Worm (Caenorhabditis elegans) whole organism, mixed stage, embryonic: ENCODE measurements around the gene spin-2.

ENCODE experiments used
- bed-3 ChIP-seq: fragments of 200-800 bp; sonication (Bioruptor generic); optimal IDR thresholded peaks from 3 replicates; lab custom pipeline; 2018; ENCODE audit warnings: mild to moderate bottlenecking, missing genetic modification characterization, moderate library complexity, missing compliant biosample characterization
- blmp-1 ChIP-seq: fragments of 150-350 bp; optimal IDR thresholded peaks from 2 replicates; lab custom pipeline; 2014; ENCODE audit warnings: missing biosample characterization, missing genetic modification characterization
- ceh-39 ChIP-seq: fragments of 150-350 bp; optimal IDR thresholded peaks from 2 replicates; lab custom pipeline; 2014; ENCODE audit warnings: missing biosample characterization, missing genetic modification characterization
- ceh-43 ChIP-seq: fragments of 200-800 bp; sonication (Bioruptor generic); optimal IDR thresholded peaks from 2 replicates; lab custom pipeline; 2018; ENCODE audit warnings: mild to moderate bottlenecking, missing genetic modification characterization, moderate library complexity, missing compliant biosample characterization
- ceh-83 ChIP-seq: fragments of 200-800 bp; sonication (Bioruptor generic); optimal IDR thresholded peaks from 2 replicates; lab custom pipeline; 2018; ENCODE audit warnings: mild to moderate bottlenecking, missing genetic modification characterization, missing compliant biosample characterization
- cnd-1 ChIP-seq: fragments of 200-800 bp; sonication (Bioruptor generic); optimal IDR thresholded peaks from 2 replicates; lab custom pipeline; 2018; ENCODE audit warnings: mild to moderate bottlenecking, missing genetic modification characterization, missing compliant biosample characterization
- drap-1 ChIP-seq: fragments of 200-800 bp; sonication (Bioruptor generic); optimal IDR thresholded peaks from 3 replicates; lab custom pipeline; 2018; ENCODE audit warnings: mild to moderate bottlenecking, missing genetic modification characterization, missing compliant biosample characterization
- elt-1 ChIP-seq: sonication (generic microtip); optimal IDR thresholded peaks from 2 replicates; lab custom pipeline; 2017; ENCODE audit warnings: missing genetic modification characterization, mild to moderate bottlenecking, missing compliant biosample characterization, antibody characterized with exemption, moderate library complexity, borderline replicate concordance; ENCODE audit not compliant: insufficient read depth
- elt-3 ChIP-seq: fragments of 150-350 bp; optimal IDR thresholded peaks from 2 replicates; lab custom pipeline; 2014; ENCODE audit warnings: missing biosample characterization, missing genetic modification characterization
- flh-1 ChIP-seq: fragments of 200-800 bp; sonication (Bioruptor generic); optimal IDR thresholded peaks from 2 replicates; lab custom pipeline; 2018; ENCODE audit warnings: mild to moderate bottlenecking, missing genetic modification characterization, moderate library complexity, missing compliant biosample characterization
- ham-2 ChIP-seq: fragments of 200-800 bp; sonication (Bioruptor generic); optimal IDR thresholded peaks from 2 replicates; lab custom pipeline; 2018; ENCODE audit warnings: mild to moderate bottlenecking, missing genetic modification characterization, missing compliant biosample characterization
- hlh-1 ChIP-seq: fragments of 150-350 bp; optimal IDR thresholded peaks from 2 replicates; lab custom pipeline; 2014; ENCODE audit warnings: missing biosample characterization, missing genetic modification reagents, missing genetic modification characterization
- lin-13 ChIP-seq: fragments of 150-350 bp; optimal IDR thresholded peaks from 2 replicates; lab custom pipeline; 2014; ENCODE audit warnings: missing biosample characterization, missing genetic modification characterization
- lsy-2 ChIP-seq: fragments of 150-350 bp; optimal IDR thresholded peaks from 2 replicates; lab custom pipeline; 2014; ENCODE audit warnings: missing biosample characterization, missing genetic modification characterization
- mab-5 ChIP-seq: fragments of 150-350 bp; optimal IDR thresholded peaks from 2 replicates; lab custom pipeline; 2014; ENCODE audit warnings: missing biosample characterization, missing genetic modification characterization
- mep-1 ChIP-seq: fragments of 150-350 bp; optimal IDR thresholded peaks from 2 replicates; lab custom pipeline; 2017; ENCODE audit warnings: missing biosample characterization, missing genetic modification reagents, missing genetic modification characterization, inconsistent platforms
- mls-2 ChIP-seq: sonication (generic microtip); optimal IDR thresholded peaks from 2 replicates; lab custom pipeline; 2016; ENCODE audit warnings: mild to moderate bottlenecking, missing genetic modification characterization, moderate library complexity, missing compliant biosample characterization
- nhr-12 ChIP-seq: fragments of 150-350 bp; optimal IDR thresholded peaks from 2 replicates; lab custom pipeline; 2014; ENCODE audit warnings: missing biosample characterization, missing genetic modification characterization
- nhr-2 ChIP-seq: fragments of 150-350 bp; optimal IDR thresholded peaks from 2 replicates; lab custom pipeline; 2014; ENCODE audit warnings: missing biosample characterization, missing genetic modification characterization
- nhr-237 ChIP-seq: fragments of 150-350 bp; optimal IDR thresholded peaks from 2 replicates; lab custom pipeline; 2014; ENCODE audit warnings: missing biosample characterization, missing genetic modification characterization
- nhr-28 ChIP-seq: fragments of 150-350 bp; optimal IDR thresholded peaks from 2 replicates; lab custom pipeline; 2014; ENCODE audit warnings: missing biosample characterization, missing genetic modification characterization
- nhr-76 ChIP-seq: sonication (generic microtip); optimal IDR thresholded peaks from 2 replicates; lab custom pipeline; 2017; ENCODE audit warnings: missing biosample characterization, missing genetic modification characterization
- pha-4 ChIP-seq: fragments of 150-350 bp; optimal IDR thresholded peaks from 2 replicates; lab custom pipeline; 2018; ENCODE audit warnings: missing biosample characterization, missing genetic modification reagents, missing genetic modification characterization
- sem-2 ChIP-seq: fragments of 200-800 bp; sonication (Bioruptor generic); optimal IDR thresholded peaks from 2 replicates; lab custom pipeline; 2018; ENCODE audit warnings: mild to moderate bottlenecking, missing genetic modification characterization, missing compliant biosample characterization
- snpc-4 ChIP-seq: fragments of 150-350 bp; optimal IDR thresholded peaks from 2 replicates; lab custom pipeline; 2014; ENCODE audit warnings: missing biosample characterization, missing genetic modification characterization
- sptf-1 ChIP-seq: sonication (generic microtip); optimal IDR thresholded peaks from 2 replicates; lab custom pipeline; 2017; ENCODE audit warnings: mild to moderate bottlenecking, missing genetic modification characterization, moderate library complexity, missing compliant biosample characterization
- tbx-8 ChIP-seq: fragments of 200-800 bp; sonication (Bioruptor generic); optimal IDR thresholded peaks from 2 replicates; lab custom pipeline; 2018; ENCODE audit warnings: mild to moderate bottlenecking, missing genetic modification characterization, moderate library complexity, missing compliant biosample characterization
- unc-120 ChIP-seq: sonication (generic microtip); optimal IDR thresholded peaks from 2 replicates; lab custom pipeline; 2017; ENCODE audit warnings: missing genetic modification characterization, missing compliant biosample characterization; ENCODE audit not compliant: poor library complexity, severe bottlenecking
- unc-39 ChIP-seq: fragments of 150-350 bp; optimal IDR thresholded peaks from 2 replicates; lab custom pipeline; 2014; ENCODE audit warnings: missing biosample characterization, missing genetic modification characterization
- unc-62 ChIP-seq: fragments of 150-350 bp; optimal IDR thresholded peaks from 2 replicates; lab custom pipeline; 2014; ENCODE audit warnings: missing biosample characterization, missing genetic modification reagents, missing genetic modification characterization
- ztf-11 ChIP-seq: fragments of 150-350 bp; optimal IDR thresholded peaks from 2 replicates; lab custom pipeline; 2014; ENCODE audit warnings: missing biosample characterization, missing genetic modification characterization

The spin-2 gene

ce11 chrIV:13077694-13078093, 9.1 kb upstream of the spin-2 start:
- TF ChIP-seq bed-3 (GFP tag; lab: Kevin White, UChicago): no peak
- TF ChIP-seq ztf-11 (tag; lab: Kevin White, UChicago): no peak
- TF ChIP-seq unc-62: no peak
- TF ChIP-seq, all 35 proteins: peak for 0

- TF ChIP-seq pha-4 (tag; lab: Kevin White, UChicago): no peak
- no peak for TF ChIP-seq mls-2 (tag; lab: Kevin White, UChicago)
- TF ChIP-seq mep-1: no peak
- no peak for TF ChIP-seq drap-1 (GFP tag; lab: Kevin White, UChicago)
- no peak for TF ChIP-seq lin-13 (tag; lab: Kevin White, UChicago)
- TF ChIP-seq flh-1 (GFP tag; lab: Kevin White, UChicago): no peak
- TF ChIP-seq ham-2 (GFP tag; lab: Kevin White, UChicago): no peak
- no peak for TF ChIP-seq ceh-43
- TF ChIP-seq ceh-39 (tag; lab: Kevin White, UChicago): no peak
- TF ChIP-seq snpc-4: no peak
- TF ChIP-seq bed-3 (GFP tag; lab: Kevin White, UChicago): no peak
- TF ChIP-seq hlh-1 (tag; lab: Kevin White, UChicago): no peak
- TF ChIP-seq mab-5: no peak
- TF ChIP-seq unc-120: no peak
- no peak for TF ChIP-seq nhr-12 (tag; lab: Kevin White, UChicago)
These were observed 8.5 kb upstream of the spin-2 start for ce11 chrIV:13078342-13078741.

ce11 chrIV:13079119-13079518, 7.7 kb upstream of the spin-2 start, which contains the start of gene C39E9.8:
TSS of gene C39E9.8 (plus strand) at chrIV:13079446.
- TF ChIP-seq unc-62 (no peak), ceh-39 (tag; lab: Kevin White, UChicago) (no peak), elt-3 (tag; lab: Kevin White, UChicago) (no peak)

ce11 chrIV:13080185-13080584, 6.6 kb upstream of the spin-2 start:
- no peak for TF ChIP-seq sem-2 (GFP tag; lab: Kevin White, UChicago)
- TF ChIP-seq sptf-1: no peak
- no peak for TF ChIP-seq unc-62
- TF ChIP-seq elt-1 (tag; lab: Kevin White, UChicago): no peak
- TF ChIP-seq nhr-28 (tag; lab: Kevin White, UChicago): no peak

- TF ChIP-seq tbx-8 (GFP tag; lab: Kevin White, UChicago) (no peak), ztf-11 (tag; lab: Kevin White, UChicago) (no peak), nhr-28 (tag; lab: Kevin White, UChicago) (no peak), blmp-1 (no peak), unc-39 (no peak), nhr-76 (tag; lab: Kevin White, UChicago) (no peak), ham-2 (GFP tag; lab: Kevin White, UChicago) (no peak), ceh-39 (tag; lab: Kevin White, UChicago) (no peak), nhr-12 (tag; lab: Kevin White, UChicago) (no peak), mep-1 (no peak), unc-120 (no peak), pha-4 (tag; lab: Kevin White, UChicago) (no peak), cnd-1 (tag; lab: Kevin White, UChicago) (no peak), lin-13 (tag; lab: Kevin White, UChicago) (no peak), nhr-237 (tag; lab: Kevin White, UChicago) (no peak), mls-2 (tag; lab: Kevin White, UChicago) (no peak), drap-1 (GFP tag; lab: Kevin White, UChicago) (no peak)
These were observed 5.9 kb upstream of the spin-2 start for ce11 chrIV:13080861-13081260.

ce11 chrIV:13082106-13082505, 4.7 kb upstream of the spin-2 start:
- TF ChIP-seq mls-2 (tag; lab: Kevin White, UChicago) (no peak), nhr-2 (tag; lab: Kevin White, UChicago) (no peak), nhr-28 (tag; lab: Kevin White, UChicago) (no peak), flh-1 (GFP tag; lab: Kevin White, UChicago) (no peak), blmp-1 (no peak), lsy-2 (tag; lab: Kevin White, UChicago) (no peak), sem-2 (GFP tag; lab: Kevin White, UChicago) (no peak), mep-1 (no peak), hlh-1 (tag; lab: Kevin White, UChicago) (no peak), mab-5 (no peak), ceh-83 (GFP tag; lab: Kevin White, UChicago) (no peak), ceh-39 (tag; lab: Kevin White, UChicago) (no peak)
